Worm (Caenorhabditis elegans): ENCODE measurements around the gene srd-36.
A peak's percentile ranks its signal among the peaks of the same experiment; 100 is the strongest.

DNA sequence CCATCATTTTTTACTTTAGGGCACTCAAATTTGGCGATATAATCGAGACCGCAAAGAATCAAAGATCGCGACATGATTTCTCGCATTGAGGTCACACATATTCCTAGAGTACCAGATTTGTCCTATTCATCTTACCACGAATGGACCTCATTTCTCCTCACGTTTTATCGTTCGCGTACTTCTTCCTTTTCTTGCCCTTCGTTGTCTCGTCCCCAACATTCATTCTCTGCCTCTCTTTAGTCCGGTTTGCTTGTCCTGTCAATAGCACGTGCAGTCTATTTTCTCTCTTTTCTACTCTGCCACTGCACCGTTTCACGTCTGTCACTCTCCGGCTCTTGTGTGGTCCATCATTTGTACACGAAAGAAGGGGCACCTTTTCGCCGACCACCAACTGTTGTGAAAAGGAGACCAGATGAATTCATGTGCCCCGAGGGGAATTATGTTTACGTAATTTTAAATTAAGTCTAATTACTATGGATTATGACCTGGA lies 43.2 kb downstream of the srd-36 start:
- peak; percentile 81 for TF ChIP-seq mep-1 (tag; optimal IDR thresholded peaks at IDR 0.05)
- TF ChIP-seq sdz-12 (GFP tag; optimal IDR thresholded peaks at IDR 0.05), result no peak
- peak; percentile 44; the same call in 1 of the 2 replicates for TF ChIP-seq arid-1 (GFP tag; conservative IDR thresholded peaks at IDR 0.05)
- TF ChIP-seq nhr-10 (tag; optimal IDR thresholded peaks at IDR 0.05), result peak; percentile 73
- TF ChIP-seq pqm-1 (tag; optimal IDR thresholded peaks at IDR 0.05), result no peak
- no peak for TF ChIP-seq T20F7.1 (GFP tag; optimal IDR thresholded peaks at IDR 0.05)
- TF ChIP-seq lin-13 (GFP tag; optimal IDR thresholded peaks at IDR 0.05), result no peak
- TF ChIP-seq ztf-11 (tag; optimal IDR thresholded peaks at IDR 0.05), result no peak
- no peak for TF ChIP-seq nhr-76 (tag; optimal IDR thresholded peaks at IDR 0.05)

All from whole organism, L4 larva.